Worm (Caenorhabditis elegans) whole organism, young adult: ENCODE results near the gene Y62H9A.4.

Source experiments
- dpl-1 ChIP-seq: fragments of 150-350 bp; optimal IDR thresholded peaks from 2 replicates; lab custom pipeline; 2014; ENCODE audit warnings: missing biosample characterization, missing genetic modification reagents, missing genetic modification characterization
- him-1 ChIP-seq: sonication (generic microtip); optimal IDR thresholded peaks from 2 replicates; lab custom pipeline; 2016; ENCODE audit warnings: missing genotype, missing genetic modification reagents, missing genetic modification characterization, missing compliant biosample characterization
- hlh-12 ChIP-seq: sonication (generic microtip); optimal IDR thresholded peaks from 2 replicates; lab custom pipeline; 2016; ENCODE audit warnings: missing genetic modification characterization, missing compliant biosample characterization
- pha-4 ChIP-seq: fragments of 150-350 bp; sonication (generic microtip); optimal IDR thresholded peaks from 2 replicates; lab custom pipeline; 2014; ENCODE audit warnings: missing biosample characterization, missing genetic modification reagents, missing genetic modification characterization
- sea-2 ChIP-seq: fragments of 200-800 bp; sonication (Bioruptor generic); IDR thresholded peaks from 2 replicates; pipeline ENCODE4 v1.3.6; 2022; ENCODE audit warnings: missing genetic modification characterization, missing compliant biosample characterization

ce11 chrX:11908226-11908625, 28.3 kb downstream of the Y62H9A.4 start:
- TF ChIP-seq hlh-12: no peak
- TF ChIP-seq pha-4 (tag; lab: Kevin White, UChicago): no peak
- no peak for TF ChIP-seq sea-2 (GFP tag; lab: Robert Waterston, UW)
- no peak for TF ChIP-seq him-1
- no peak for TF ChIP-seq dpl-1
